Fruit fly (Drosophila melanogaster): ENCODE data around the gene Zcchc7.

DNA sequence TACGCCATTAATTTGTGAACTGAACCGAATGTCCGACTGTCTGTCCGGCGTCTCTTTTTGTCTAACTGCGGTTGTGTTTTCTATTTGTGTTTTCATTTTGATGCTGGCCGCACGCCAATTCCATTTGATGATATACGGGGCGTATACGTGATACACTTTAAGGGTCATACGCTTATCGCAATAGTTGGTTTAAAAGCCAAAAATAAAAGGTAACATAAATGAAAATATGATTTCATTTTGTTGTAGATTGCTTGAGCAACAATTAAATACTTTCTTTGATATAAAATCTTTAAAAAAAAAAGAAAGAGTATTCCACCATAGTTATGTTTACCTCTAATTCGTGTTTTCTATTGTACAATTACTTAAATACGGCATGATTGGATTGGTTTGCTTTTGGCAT lies 39.9 kb downstream of the Zcchc7 start:
- no peak for TF ChIP-seq insv (optimal IDR thresholded peaks at IDR 0.05)
- no peak for TF ChIP-seq Sin3A (optimal IDR thresholded peaks at IDR 0.05)

Measured in Kc167 (cell line).